Worm (Caenorhabditis elegans): ENCODE measurements around the gene F55G1.15.

ce11 chrIV:7454890-7455289 lies 46.3 kb downstream of the F55G1.15 start:
- TF ChIP-seq flt-1 (GFP tag; IDR thresholded peaks at IDR 0.05) (no peak), tra-4 (tag; optimal IDR thresholded peaks at IDR 0.05) (no peak), ama-1 (optimal IDR thresholded peaks at IDR 0.05) (no peak), aly-1 (tag; optimal IDR thresholded peaks at IDR 0.05) (no peak), hmg-4 (GFP tag; optimal IDR thresholded peaks at IDR 0.05) (no peak), tbx-11 (GFP tag; IDR thresholded peaks at IDR 0.05) (no peak), B0310.2 (tag; optimal IDR thresholded peaks at IDR 0.05) (no peak), ceh-36 (tag; optimal IDR thresholded peaks at IDR 0.05) (no peak), ets-7 (tag; optimal IDR thresholded peaks at IDR 0.05) (no peak), hnd-1 (tag; optimal IDR thresholded peaks at IDR 0.05) (no peak)
